Worm (Caenorhabditis elegans): Measurements from ENCODE around the gene cest-34.

The cest-34 gene

ce11 chrV:6681501-6681900, 4.9 kb downstream of the cest-34 start, which contains the start of gene egl-46:
Gene egl-46 (minus strand): TSS chrV:6681573.
- TF ChIP-seq unc-86 (tag; optimal IDR thresholded peaks at IDR 0.05) (no peak), irx-1 (tag; optimal IDR thresholded peaks at IDR 0.05) (no peak), fos-1 (tag; optimal IDR thresholded peaks at IDR 0.05) (no peak)

- TF ChIP-seq fkh-10 (GFP tag; optimal IDR thresholded peaks at IDR 0.05) (no peak), ces-1 (GFP tag; optimal IDR thresholded peaks at IDR 0.05) (no peak), nhr-28 (tag; optimal IDR thresholded peaks at IDR 0.05) (no peak), unc-86 (tag; optimal IDR thresholded peaks at IDR 0.05) (peak; percentile 29), hpl-2 (GFP tag; optimal IDR thresholded peaks at IDR 0.05) (no peak), nhr-85 (tag) (no peak), fkh-4 (tag; optimal IDR thresholded peaks at IDR 0.05; ENCODE audit: borderline replicate concordance) (no peak), ceh-82 (tag; optimal IDR thresholded peaks at IDR 0.05) (no peak), ceh-90 (tag; optimal IDR thresholded peaks at IDR 0.05) (no peak), efl-1 (optimal IDR thresholded peaks at IDR 0.05) (no peak), efl-1 (GFP tag; optimal IDR thresholded peaks at IDR 0.05 in 1 of 2) (no peak), nhr-90 (tag; optimal IDR thresholded peaks at IDR 0.05; ENCODE audit: poor library complexity) (no peak), ztf-11 (tag; optimal IDR thresholded peaks at IDR 0.05) (peak in 1 of 2 experiments; percentile 84), snpc-4 (tag; optimal IDR thresholded peaks at IDR 0.05) (no peak), tbx-2 (tag; optimal IDR thresholded peaks at IDR 0.05) (peak; percentile 51), egl-13 (tag; optimal IDR thresholded peaks at IDR 0.05) (no peak), fos-1 (tag; optimal IDR thresholded peaks at IDR 0.05) (no peak), unc-130 (tag; optimal IDR thresholded peaks at IDR 0.05) (no peak), ztf-4 (tag; optimal IDR thresholded peaks at IDR 0.05) (no peak), lin-35 (GFP tag; optimal IDR thresholded peaks at IDR 0.05) (no peak), irx-1 (tag; optimal IDR thresholded peaks at IDR 0.05) (no peak), skn-1 (tag; optimal IDR thresholded peaks at IDR 0.05) (no peak)
Measured at ce11 chrV:6683282-6683681, 6.7 kb downstream of the cest-34 start.

ce11 chrV:6683740-6684139, 7.1 kb downstream of the cest-34 start:
- TF ChIP-seq ztf-4 (tag; optimal IDR thresholded peaks at IDR 0.05) (no peak), unc-98 (GFP tag; IDR thresholded peaks at IDR 0.05) (no peak), fkh-4 (tag; optimal IDR thresholded peaks at IDR 0.05; ENCODE audit: borderline replicate concordance) (no peak), ceh-63 (GFP tag; optimal IDR thresholded peaks at IDR 0.05) (no peak), C34B4.2 (tag; optimal IDR thresholded peaks at IDR 0.05) (no peak), hlh-4 (tag; optimal IDR thresholded peaks at IDR 0.05) (no peak), Y116A8C.19 (tag; optimal IDR thresholded peaks at IDR 0.05; ENCODE audit: borderline replicate concordance) (no peak), unc-130 (tag; optimal IDR thresholded peaks at IDR 0.05) (no peak), mdl-1 (tag; optimal IDR thresholded peaks at IDR 0.05) (no peak), jun-1 (tag; optimal IDR thresholded peaks at IDR 0.05) (no peak), isw-1 (GFP tag; IDR thresholded peaks at IDR 0.05) (no peak), alr-1 (tag; optimal IDR thresholded peaks at IDR 0.05; ENCODE audit: borderline replicate concordance) (no peak), ceh-88 (GFP tag; IDR thresholded peaks at IDR 0.05) (no peak), elt-2 (tag; optimal IDR thresholded peaks at IDR 0.05) (no peak), dpl-1 (GFP tag; optimal IDR thresholded peaks at IDR 0.05) (no peak), blmp-1 (tag; optimal IDR thresholded peaks at IDR 0.05) (no peak), pax-3 (tag; optimal IDR thresholded peaks at IDR 0.05) (no peak), tbx-2 (tag; optimal IDR thresholded peaks at IDR 0.05) (no peak), dsc-1 (tag; optimal IDR thresholded peaks at IDR 0.05) (no peak)

ce11 chrV:6684541-6684940, 7.9 kb downstream of the cest-34 start:
- TF ChIP-seq efl-1 (optimal IDR thresholded peaks at IDR 0.05), result no peak
- TF ChIP-seq efl-1 (GFP tag; optimal IDR thresholded peaks at IDR 0.05 in 1 of 2), result peak in 1 of 2 experiments; percentile 62
- no peak for TF ChIP-seq lin-35 (GFP tag; optimal IDR thresholded peaks at IDR 0.05)
